Fruit fly (Drosophila melanogaster) whole organism, embryonic: ENCODE results near the gene CG15742.

Source experiments
- Atf3 ChIP-seq: fragments of 200-800 bp; sonication (Bioruptor generic); optimal IDR thresholded peaks from 3 replicates; lab custom pipeline; 2016; ENCODE audit warnings: missing biosample characterization, missing genetic modification characterization
- Atf6 ChIP-seq: fragments of 200-800 bp; sonication (Bioruptor generic); IDR thresholded peaks from 2 replicates; pipeline ENCODE4 v1.3.6; 2022; ENCODE audit warnings: missing biosample characterization, missing genetic modification characterization
- BEAF-32 ChIP-seq: fragments of 200-800 bp; sonication (Bioruptor generic); optimal IDR thresholded peaks from 3 replicates; lab custom pipeline; 2017; ENCODE audit warnings: missing biosample characterization, missing genetic modification characterization, mild to moderate bottlenecking, moderate library complexity, missing genetic modification reagents
- Bteb2 ChIP-seq: fragments of 200-800 bp; sonication (Bioruptor generic); optimal IDR thresholded peaks from 2 replicates; lab custom pipeline; 2016; ENCODE audit warnings: missing biosample characterization, missing genetic modification characterization
- CG10431 ChIP-seq: fragments of 200-800 bp; sonication (Bioruptor generic); optimal IDR thresholded peaks from 3 replicates; lab custom pipeline; 2018; ENCODE audit warnings: missing biosample characterization, mild to moderate bottlenecking, missing genetic modification characterization
- CG11560 ChIP-seq: fragments of 200-800 bp; sonication (Bioruptor generic); IDR thresholded peaks from 3 replicates; pipeline ENCODE4 v1.3.6; 2022; ENCODE audit warnings: missing biosample characterization, missing genetic modification characterization
- CG12155 ChIP-seq: fragments of 200-800 bp; sonication (Bioruptor generic); optimal IDR thresholded peaks from 3 replicates; lab custom pipeline; 2016; ENCODE audit warnings: missing biosample characterization, missing genetic modification characterization
- CG12299 ChIP-seq: fragments of 200-800 bp; sonication (Bioruptor generic); optimal IDR thresholded peaks from 2 replicates; lab custom pipeline; 2018; ENCODE audit warnings: missing biosample characterization, mild to moderate bottlenecking, missing genetic modification characterization
- CG12942 ChIP-seq: fragments of 200-800 bp; sonication (Bioruptor generic); optimal IDR thresholded peaks from 3 replicates; lab custom pipeline; 2016; ENCODE audit warnings: missing biosample characterization, missing genetic modification characterization
- CG13123 ChIP-seq: fragments of 200-800 bp; sonication (Bioruptor generic); optimal IDR thresholded peaks from 2 replicates; lab custom pipeline; 2016; ENCODE audit warnings: missing biosample characterization, missing genetic modification characterization
- CG13894 ChIP-seq: fragments of 200-800 bp; sonication (Bioruptor generic); optimal IDR thresholded peaks from 3 replicates; lab custom pipeline; 2018; ENCODE audit warnings: missing biosample characterization, mild to moderate bottlenecking, missing genetic modification characterization, moderate library complexity
- CG14441 ChIP-seq: fragments of 200-800 bp; sonication (Bioruptor generic); IDR thresholded peaks from 2 replicates; pipeline ENCODE4 v1.3.6; 2022; ENCODE audit warnings: missing biosample characterization, missing genetic modification characterization
- CG16779 ChIP-seq: fragments of 200-800 bp; sonication (Bioruptor generic); IDR thresholded peaks from 2 replicates; pipeline ENCODE4 v1.3.6; 2022; ENCODE audit warnings: missing biosample characterization, missing genetic modification characterization
- CG17328 ChIP-seq: fragments of 200-800 bp; sonication (Bioruptor generic); IDR thresholded peaks from 2 replicates; pipeline ENCODE4 v1.3.6; 2022; ENCODE audit warnings: missing biosample characterization, missing genetic modification characterization
- CG17568 ChIP-seq: fragments of 200-800 bp; sonication (Bioruptor generic); optimal IDR thresholded peaks from 2 replicates; lab custom pipeline; 2018; ENCODE audit warnings: missing biosample characterization, mild to moderate bottlenecking, missing genetic modification characterization, moderate library complexity
- CG1832 ChIP-seq: fragments of 200-800 bp; sonication (Bioruptor generic); optimal IDR thresholded peaks from 2 replicates; lab custom pipeline; 2017; ENCODE audit warnings: missing biosample characterization, mild to moderate bottlenecking, missing genetic modification characterization, inconsistent platforms
- CG30020 ChIP-seq: fragments of 200-800 bp; optimal IDR thresholded peaks from 2 replicates; lab custom pipeline; 2019; ENCODE audit warnings: missing biosample characterization, mild to moderate bottlenecking, missing genetic modification characterization, moderate library complexity
- CG5953 ChIP-seq: fragments of 200-800 bp; sonication (Bioruptor generic); IDR thresholded peaks from 2 replicates; pipeline ENCODE4 v1.3.6; 2022; ENCODE audit warnings: missing biosample characterization, missing genetic modification characterization
- CG7839 ChIP-seq: fragments of 200-800 bp; sonication (Bioruptor generic); optimal IDR thresholded peaks from 3 replicates; lab custom pipeline; 2018; ENCODE audit warnings: missing biosample characterization, mild to moderate bottlenecking, missing genetic modification characterization, moderate library complexity
- CG9876 ChIP-seq: fragments of 200-800 bp; sonication (Bioruptor generic); optimal IDR thresholded peaks from 2 replicates; lab custom pipeline; 2016; ENCODE audit warnings: missing biosample characterization, missing genetic modification characterization
- Camta ChIP-seq: fragments of 200-800 bp; sonication (Bioruptor generic); optimal IDR thresholded peaks from 2 replicates; lab custom pipeline; 2016; ENCODE audit warnings: missing biosample characterization, missing genetic modification characterization
- Hey ChIP-seq: fragments of 200-800 bp; sonication (Bioruptor generic); optimal IDR thresholded peaks from 3 replicates; lab custom pipeline; 2018; ENCODE audit warnings: missing biosample characterization, mild to moderate bottlenecking, missing genetic modification characterization
- Hsf ChIP-seq: fragments of 200-800 bp; sonication (Bioruptor generic); optimal IDR thresholded peaks from 3 replicates; lab custom pipeline; 2016; ENCODE audit warnings: missing biosample characterization, missing genetic modification characterization
- MTF-1 ChIP-seq: fragments of 200-800 bp; sonication (Bioruptor generic); optimal IDR thresholded peaks from 2 replicates; lab custom pipeline; 2018; ENCODE audit warnings: missing biosample characterization, mild to moderate bottlenecking, missing genetic modification characterization, borderline replicate concordance
- Mad ChIP-seq: fragments of 200-800 bp; sonication (Bioruptor generic); optimal IDR thresholded peaks from 2 replicates; lab custom pipeline; 2016; ENCODE audit warnings: missing biosample characterization, missing genetic modification characterization
- NFAT ChIP-seq: fragments of 200-800 bp; sonication (Bioruptor generic); IDR thresholded peaks from 2 replicates; pipeline ENCODE4 v1.3.6; 2022; ENCODE audit warnings: missing biosample characterization, missing genetic modification characterization
- Oaz ChIP-seq: fragments of 200-800 bp; sonication (Bioruptor generic); IDR thresholded peaks from 2 replicates; pipeline ENCODE4 v1.3.6; 2022; ENCODE audit warnings: missing biosample characterization, missing genetic modification characterization
- Ptx1 ChIP-seq: fragments of 200-800 bp; sonication (Bioruptor generic); IDR thresholded peaks from 2 replicates; pipeline ENCODE4 v1.3.6; 2022; ENCODE audit warnings: missing biosample characterization, missing genetic modification characterization
- Rx ChIP-seq: fragments of 200-800 bp; sonication (Bioruptor generic); IDR thresholded peaks from 2 replicates; pipeline ENCODE4 v1.3.6; 2022; ENCODE audit warnings: missing biosample characterization, missing genetic modification characterization
- Sin3A ChIP-seq: fragments of >200 bp; optimal IDR thresholded peaks from 2 replicates; lab custom pipeline; 2018
- Sry-β ChIP-seq: fragments of 200-800 bp; sonication (Bioruptor generic); optimal IDR thresholded peaks from 2 replicates; lab custom pipeline; 2018; ENCODE audit warnings: missing biosample characterization, mild to moderate bottlenecking, missing genetic modification characterization, moderate library complexity
- ash1 ChIP-seq: fragments of 200-800 bp; sonication (Bioruptor generic); optimal IDR thresholded peaks from 2 replicates; lab custom pipeline; 2018; ENCODE audit warnings: missing biosample characterization, mild to moderate bottlenecking, missing genetic modification characterization
- cad ChIP-seq: fragments of >200 bp; optimal IDR thresholded peaks from 2 replicates; lab custom pipeline; 2017; ENCODE audit warnings: missing biosample characterization, missing genetic modification characterization
- caup ChIP-seq: fragments of 200-800 bp; sonication (Bioruptor generic); optimal IDR thresholded peaks from 3 replicates; lab custom pipeline; 2017; ENCODE audit warnings: missing biosample characterization, mild to moderate bottlenecking, missing genetic modification characterization, moderate library complexity; ENCODE audit not compliant: severe bottlenecking
- chif ChIP-seq, 2 experiments: fragments of 200-800 bp; sonication (Bioruptor generic); optimal IDR thresholded peaks; 3 replicates each; lab custom pipeline; 2016; ENCODE audit warnings: missing biosample characterization in 2 of 2, missing genetic modification characterization in 2 of 2
- dan ChIP-seq: fragments of 200-800 bp; sonication (Bioruptor generic); IDR thresholded peaks from 2 replicates; pipeline ENCODE4 v1.3.6; 2022; ENCODE audit warnings: missing biosample characterization, missing genetic modification characterization
- en ChIP-seq: fragments of 200-800 bp; sonication (Bioruptor generic); optimal IDR thresholded peaks from 2 replicates; lab custom pipeline; 2016; ENCODE audit warnings: missing biosample characterization, missing genetic modification characterization
- ewg ChIP-seq: fragments of 200-800 bp; sonication (Bioruptor generic); optimal IDR thresholded peaks from 3 replicates; lab custom pipeline; 2017; ENCODE audit warnings: mild to moderate bottlenecking, missing biosample characterization, missing genetic modification reagents, missing genetic modification characterization
- eyg ChIP-seq: fragments of 200-800 bp; sonication (Bioruptor generic); optimal IDR thresholded peaks from 3 replicates; lab custom pipeline; 2016; ENCODE audit warnings: missing biosample characterization, missing genetic modification characterization
- fd64A ChIP-seq: fragments of 200-800 bp; sonication (Bioruptor generic); optimal IDR thresholded peaks from 3 replicates; lab custom pipeline; 2018; ENCODE audit warnings: missing biosample characterization, mild to moderate bottlenecking, missing genetic modification characterization
- hbn ChIP-seq: fragments of 200-800 bp; sonication (Bioruptor generic); IDR thresholded peaks from 2 replicates; pipeline ENCODE4 v1.3.6; 2022; ENCODE audit warnings: missing biosample characterization, missing genetic modification characterization; ENCODE audit not compliant: partially characterized antibody
- klu ChIP-seq: fragments of 200-800 bp; sonication (Bioruptor generic); IDR thresholded peaks from 2 replicates; pipeline ENCODE4 v1.3.6; 2022; ENCODE audit warnings: missing biosample characterization, missing genetic modification characterization
- kni ChIP-seq: fragments of 200-800 bp; sonication (Bioruptor generic); optimal IDR thresholded peaks from 3 replicates; lab custom pipeline; 2017; ENCODE audit warnings: mild to moderate bottlenecking, missing biosample characterization, missing genetic modification reagents, missing genetic modification characterization
- mld ChIP-seq: fragments of 200-800 bp; sonication (Bioruptor generic); IDR thresholded peaks from 3 replicates; pipeline ENCODE4 v1.3.6; 2022; ENCODE audit warnings: missing biosample characterization, missing genetic modification characterization; ENCODE audit not compliant: partially characterized antibody
- nmo ChIP-seq: fragments of 200-800 bp; sonication (Bioruptor generic); optimal IDR thresholded peaks from 2 replicates; lab custom pipeline; 2018; ENCODE audit warnings: missing biosample characterization, mild to moderate bottlenecking, missing genetic modification characterization, moderate library complexity
- p53 ChIP-seq: fragments of 200-800 bp; sonication (Bioruptor generic); optimal IDR thresholded peaks from 2 replicates; lab custom pipeline; 2016; ENCODE audit warnings: missing biosample characterization, missing genetic modification characterization
- prd ChIP-seq, 3 experiments: fragments of >200 bp in 2 of 3; fragments of 200-800 bp in 1 of 3; sonication (Bioruptor generic) in 1 of 3; optimal IDR thresholded peaks in 2 of 3; IDR thresholded peaks in 1 of 3; 2 replicates in 2 of 3; 3 replicates in 1 of 3; pipeline versions ENCODE4 v1.3.6 to Lab custom; 2017 to 2022; ENCODE audit warnings: missing biosample characterization in 1 of 3, missing genetic modification characterization in 1 of 3
- stwl ChIP-seq: fragments of 200-800 bp; sonication (Bioruptor generic); optimal IDR thresholded peaks from 3 replicates; lab custom pipeline; 2018; ENCODE audit warnings: missing biosample characterization, mild to moderate bottlenecking, missing genetic modification characterization, moderate library complexity
- tap ChIP-seq: fragments of 200-800 bp; optimal IDR thresholded peaks from 3 replicates; lab custom pipeline; 2019; ENCODE audit warnings: missing biosample characterization, mild to moderate bottlenecking, missing genetic modification characterization, moderate library complexity
- usp ChIP-seq: fragments of >200 bp; optimal IDR thresholded peaks from 2 replicates; lab custom pipeline; 2017; ENCODE audit warnings: missing biosample characterization, missing genetic modification characterization
- vnd ChIP-seq: fragments of 200-800 bp; sonication (Bioruptor generic); IDR thresholded peaks from 3 replicates; pipeline ENCODE4 v1.3.6; 2022; ENCODE audit warnings: missing biosample characterization, missing genetic modification characterization; ENCODE audit not compliant: partially characterized antibody

CG15742 gene

dm6 chrX:13276713-13277112 lies 18.4 kb upstream of the CG15742 start (continued):
- TF ChIP-seq CG13123 (GFP tag; lab: Kevin White, UChicago) (no peak), eyg (GFP tag; lab: Kevin White, UChicago) (no peak), CG5953 (GFP tag; lab: Robert Waterston, UW) (no peak), CG17568 (GFP tag; lab: Kevin White, UChicago) (peak; percentile 65), hbn (GFP tag; lab: Robert Waterston, UW) (no peak), CG12155 (peak; percentile 72), CG10431 (GFP tag; lab: Kevin White, UChicago) (no peak), klu (GFP tag; lab: Robert Waterston, UW) (peak; percentile 65; the same call in 1 of the 2 replicates), Sry-β (no peak), mld (GFP tag; lab: Robert Waterston, UW) (no peak), CG14441 (GFP tag; lab: Robert Waterston, UW) (peak; percentile 76), kni (no peak), nmo (GFP tag; lab: Kevin White, UChicago) (peak; percentile 70), CG12942 (GFP tag; lab: Kevin White, UChicago) (peak; percentile 36), CG16779 (GFP tag; lab: Robert Waterston, UW) (no peak), Hsf (GFP tag; lab: Kevin White, UChicago) (peak; percentile 22), chif (GFP tag; optimal IDR thresholded peaks at IDR 0.05; lab: Kevin White, UChicago) (no peak), CG17328 (peak; percentile 66), ash1 (GFP tag; lab: Kevin White, UChicago) (no peak), stwl (no peak), CG12299 (tag; lab: Kevin White, UChicago) (peak; percentile 70), BEAF-32 (GFP tag; lab: Kevin White, UChicago) (no peak), Mad (no peak), cad (GFP tag; lab: Kevin White, UChicago) (no peak), p53 (GFP tag; lab: Kevin White, UChicago) (no peak), Atf6 (GFP tag; lab: Robert Waterston, UW) (peak; percentile 88), ewg (GFP tag; lab: Kevin White, UChicago) (peak; percentile 24), Rx (GFP tag; lab: Robert Waterston, UW) (0 out of 2 replicates have a peak, but pooled peaks have one; percentile 19), Oaz (GFP tag; lab: Robert Waterston, UW) (peak; percentile 54), MTF-1 (GFP tag; lab: Kevin White, UChicago) (peak; percentile 49), CG11560 (tag; lab: Robert Waterston, UW) (no peak), Bteb2 (GFP tag; lab: Kevin White, UChicago) (no peak), en (GFP tag; lab: Kevin White, UChicago) (no peak), fd64A (GFP tag; lab: Kevin White, UChicago) (no peak), caup (peak; percentile 81), Hey (no peak), Atf3 (GFP tag; lab: Kevin White, UChicago) (no peak), CG9876 (GFP tag; lab: Kevin White, UChicago) (no peak), dan (no peak), tap (tag; lab: Kevin White, UChicago) (peak; percentile 71), CG30020 (tag; lab: Kevin White, UChicago) (no peak), prd (optimal IDR thresholded peaks at IDR 0.05; lab: Kevin White, UChicago) (no peak), prd (GFP tag; IDR thresholded peaks at IDR 0.05; lab: Robert Waterston, UW) (peak; percentile 79), CG1832 (no peak), NFAT (GFP tag; lab: Robert Waterston, UW) (peak; percentile 60; the same call in 1 of the 2 replicates), Ptx1 (GFP tag; lab: Robert Waterston, UW) (peak; percentile 83), Sin3A (lab: Kevin White, UChicago) (no peak), vnd (GFP tag; lab: Robert Waterston, UW) (no peak), CG7839 (tag; lab: Kevin White, UChicago) (peak; percentile 87), usp (GFP tag; lab: Kevin White, UChicago) (no peak), Camta (GFP tag; lab: Kevin White, UChicago) (no peak), CG13894 (peak; percentile 82)
